Fruit fly (Drosophila melanogaster): ENCODE data around the gene CG8034.

CG8034 gene

DNA sequence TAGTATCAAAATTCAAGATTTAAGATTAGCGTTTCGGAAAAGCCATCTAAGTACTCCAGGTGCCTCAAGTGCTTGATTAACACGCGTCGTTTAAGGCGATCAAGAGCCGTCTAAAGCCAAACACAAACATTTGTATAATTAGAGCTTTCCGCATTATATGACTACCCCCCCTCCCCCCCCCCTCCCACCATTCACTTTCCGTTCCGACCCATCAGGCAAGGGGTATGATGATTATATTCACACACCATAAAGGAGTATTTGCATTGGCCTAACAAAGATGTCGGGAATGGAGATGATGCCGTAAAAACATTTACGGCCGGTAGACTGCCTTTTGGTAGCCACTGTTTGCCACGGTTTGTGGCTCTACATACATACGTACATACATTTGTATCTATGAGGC is 8.6 kb upstream of the CG8034 start:
- TF ChIP-seq Rel (GFP tag; optimal IDR thresholded peaks at IDR 0.05): no peak
- no peak for TF ChIP-seq Rel (tag; optimal IDR thresholded peaks at IDR 0.05)
- no peak for TF ChIP-seq sage (GFP tag; optimal IDR thresholded peaks at IDR 0.05)
- no peak for TF ChIP-seq GATAd (GFP tag; optimal IDR thresholded peaks at IDR 0.05)
- no peak for TF ChIP-seq usp (GFP tag; optimal IDR thresholded peaks at IDR 0.05)
- TF ChIP-seq OdsH (GFP tag; optimal IDR thresholded peaks at IDR 0.05): no peak
- no peak for TF ChIP-seq dsf (GFP tag; optimal IDR thresholded peaks at IDR 0.05; ENCODE audit: borderline replicate concordance)
- no peak for TF ChIP-seq woc (GFP tag; optimal IDR thresholded peaks at IDR 0.05)
- no peak for TF ChIP-seq psq (GFP tag; optimal IDR thresholded peaks at IDR 0.05)

DNA sequence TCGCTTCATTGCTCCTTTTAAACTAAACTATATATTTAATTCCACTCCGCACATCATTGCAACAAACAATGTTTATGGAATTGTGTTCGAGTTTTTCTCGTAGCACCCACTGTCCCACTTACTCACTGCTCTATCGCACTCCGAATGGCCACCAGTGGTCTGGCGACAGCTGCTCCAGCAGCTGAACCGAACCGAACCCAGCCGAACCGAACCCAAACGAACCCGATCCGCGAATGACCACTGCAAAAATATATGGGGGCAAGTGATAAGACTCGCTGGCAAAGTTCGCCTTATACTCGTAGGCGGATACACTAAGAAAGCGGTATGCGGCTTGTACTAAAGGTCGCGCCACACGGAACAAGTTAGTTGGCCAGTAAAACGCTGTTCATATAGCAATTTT is 7.2 kb upstream of the CG8034 start:
- no peak for TF ChIP-seq ey (GFP tag; optimal IDR thresholded peaks at IDR 0.05)
- TF ChIP-seq rgr (GFP tag; optimal IDR thresholded peaks at IDR 0.05): no peak
- TF ChIP-seq Hr83 (GFP tag; optimal IDR thresholded peaks at IDR 0.05; ENCODE audit: poor library complexity, severe bottlenecking): no peak
- no peak for TF ChIP-seq jim (GFP tag; optimal IDR thresholded peaks at IDR 0.05)
- TF ChIP-seq Hr78 (GFP tag; optimal IDR thresholded peaks at IDR 0.05): no peak
- TF ChIP-seq Rel (GFP tag; optimal IDR thresholded peaks at IDR 0.05): no peak
- no peak for TF ChIP-seq Rel (tag; optimal IDR thresholded peaks at IDR 0.05)
- no peak for TF ChIP-seq Dif (GFP tag; optimal IDR thresholded peaks at IDR 0.05; ENCODE audit: partially characterized antibody)
- no peak for TF ChIP-seq OdsH (GFP tag; optimal IDR thresholded peaks at IDR 0.05)
- TF ChIP-seq GATAd (GFP tag; optimal IDR thresholded peaks at IDR 0.05): no peak
- TF ChIP-seq sage (GFP tag; optimal IDR thresholded peaks at IDR 0.05): no peak
- no peak for TF ChIP-seq h (GFP tag; optimal IDR thresholded peaks at IDR 0.05)
- no peak for TF ChIP-seq fru (GFP tag; optimal IDR thresholded peaks at IDR 0.05)
- no peak for TF ChIP-seq foxo (GFP tag; optimal IDR thresholded peaks at IDR 0.05)
- no peak for TF ChIP-seq Mio (GFP tag; optimal IDR thresholded peaks at IDR 0.05)
- no peak for TF ChIP-seq CG32264 (GFP tag; optimal IDR thresholded peaks at IDR 0.05)
- TF ChIP-seq Vsx2 (GFP tag; optimal IDR thresholded peaks at IDR 0.05; ENCODE audit: partially characterized antibody): no peak

DNA sequence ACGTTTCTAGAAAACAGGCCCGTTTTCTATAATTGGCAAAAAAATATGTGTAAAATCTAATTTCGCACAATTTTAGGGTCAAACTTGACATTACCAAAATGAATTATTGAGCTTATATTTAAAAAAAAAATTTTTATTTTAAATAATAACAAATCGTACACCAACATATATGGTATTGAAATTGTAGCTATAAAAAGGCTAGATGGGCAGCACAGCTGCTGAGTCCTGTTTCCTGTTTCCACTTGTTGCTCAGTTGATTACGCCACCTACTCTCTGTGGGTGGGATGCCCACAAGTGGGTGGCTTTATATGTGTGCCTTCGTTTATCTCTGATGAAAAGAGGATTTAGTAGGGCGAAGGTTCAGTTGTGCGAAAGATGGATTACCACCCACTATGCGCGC is 1.4 kb upstream of the CG8034 start:
- no peak for TF ChIP-seq N (GFP tag; optimal IDR thresholded peaks at IDR 0.05)
- TF ChIP-seq rgr (GFP tag; optimal IDR thresholded peaks at IDR 0.05): no peak

DNA sequence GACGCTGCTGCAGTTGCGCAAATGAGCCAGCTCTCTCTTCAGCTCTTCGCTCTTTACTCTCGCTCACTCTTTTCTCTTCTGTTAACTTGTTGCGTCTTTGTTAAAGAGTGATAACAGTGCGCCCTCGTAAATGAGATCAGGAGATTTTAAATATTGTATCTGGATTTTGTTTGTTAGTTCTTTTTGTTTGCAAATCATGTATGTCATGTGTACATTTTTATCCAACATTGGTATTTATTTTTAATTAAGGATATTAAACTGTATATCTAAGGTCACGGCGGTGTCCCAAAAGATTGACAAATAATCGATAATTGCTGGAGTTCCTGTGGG is 788 bp upstream of the CG8034 start:
- TF ChIP-seq sv (GFP tag; optimal IDR thresholded peaks at IDR 0.05) (no peak), dsf (GFP tag; optimal IDR thresholded peaks at IDR 0.05; ENCODE audit: borderline replicate concordance) (peak; percentile 34), N (GFP tag; optimal IDR thresholded peaks at IDR 0.05) (no peak), GATAd (GFP tag; optimal IDR thresholded peaks at IDR 0.05) (no peak), CG32264 (GFP tag; optimal IDR thresholded peaks at IDR 0.05) (peak; percentile 25), h (GFP tag; optimal IDR thresholded peaks at IDR 0.05) (peak; percentile 65), usp (GFP tag; optimal IDR thresholded peaks at IDR 0.05) (no peak), rgr (GFP tag; optimal IDR thresholded peaks at IDR 0.05) (peak; percentile 49), dl (GFP tag; optimal IDR thresholded peaks at IDR 0.05; ENCODE audit: insufficient read depth in 1 of 2, partially characterized antibody in 2 of 2) (peak; percentile 84 to 88), fru (GFP tag; optimal IDR thresholded peaks at IDR 0.05) (peak; percentile 55), sage (GFP tag; optimal IDR thresholded peaks at IDR 0.05) (peak; percentile 54), psq (GFP tag; optimal IDR thresholded peaks at IDR 0.05) (no peak), Rel (GFP tag; optimal IDR thresholded peaks at IDR 0.05) (no peak), Rel (tag; optimal IDR thresholded peaks at IDR 0.05) (no peak), pan (optimal IDR thresholded peaks at IDR 0.05) (no peak), Vsx2 (GFP tag; optimal IDR thresholded peaks at IDR 0.05; ENCODE audit: partially characterized antibody) (peak; percentile 56), Jra (GFP tag; optimal IDR thresholded peaks at IDR 0.05) (no peak), Hr83 (GFP tag; optimal IDR thresholded peaks at IDR 0.05; ENCODE audit: poor library complexity, severe bottlenecking) (no peak), Hr78 (GFP tag; optimal IDR thresholded peaks at IDR 0.05) (no peak), OdsH (GFP tag; optimal IDR thresholded peaks at IDR 0.05) (peak; percentile 23), Abd-B (GFP tag; optimal IDR thresholded peaks at IDR 0.05) (no peak), Hnf4 (GFP tag; optimal IDR thresholded peaks at IDR 0.05) (peak; percentile 59), brk (GFP tag; optimal IDR thresholded peaks at IDR 0.05) (no peak), Mio (GFP tag; optimal IDR thresholded peaks at IDR 0.05) (no peak), woc (GFP tag; optimal IDR thresholded peaks at IDR 0.05) (no peak), CrebA (GFP tag; optimal IDR thresholded peaks at IDR 0.05; ENCODE audit: borderline replicate concordance) (no peak), jim (GFP tag; optimal IDR thresholded peaks at IDR 0.05) (no peak), Myc (optimal IDR thresholded peaks at IDR 0.05) (no peak), Dfd (GFP tag; optimal IDR thresholded peaks at IDR 0.05) (no peak), ey (GFP tag; optimal IDR thresholded peaks at IDR 0.05) (peak; percentile 35), HLH106 (tag; optimal IDR thresholded peaks at IDR 0.05) (peak; percentile 66), lola (GFP tag; optimal IDR thresholded peaks at IDR 0.05) (no peak), Dif (GFP tag; optimal IDR thresholded peaks at IDR 0.05; ENCODE audit: partially characterized antibody) (peak; percentile 89), br (GFP tag; optimal IDR thresholded peaks at IDR 0.05) (peak; percentile 8), Sp1 (GFP tag; optimal IDR thresholded peaks at IDR 0.05) (peak; percentile 17), CG9705 (GFP tag; optimal IDR thresholded peaks at IDR 0.05) (no peak), foxo (GFP tag; optimal IDR thresholded peaks at IDR 0.05) (peak in 1 of 2 experiments; percentile 41), dmrt93B (GFP tag; optimal IDR thresholded peaks at IDR 0.05) (peak; percentile 17), tai (GFP tag; optimal IDR thresholded peaks at IDR 0.05) (peak; percentile 0)
